Worm (Caenorhabditis elegans) whole organism, early embryonic: Measurements from ENCODE around the gene W04H10.6.

ENCODE experiments used
- ceh-36 ChIP-seq: sonication (generic microtip); optimal IDR thresholded peaks from 2 replicates; lab custom pipeline; 2016; ENCODE audit warnings: missing genetic modification characterization, inconsistent platforms, missing compliant biosample characterization
- flt-1 ChIP-seq: fragments of 200-800 bp; sonication (Bioruptor generic); IDR thresholded peaks from 2 replicates; pipeline ENCODE4 v1.3.6; 2022; ENCODE audit warnings: missing genetic modification characterization, missing compliant biosample characterization

- TF ChIP-seq ceh-36 (tag; lab: Kevin White, UChicago) (no peak), flt-1 (no peak)
Measured at ce11 chrII:624443-624842, 16.2 kb upstream of the W04H10.6 start, which contains the start of gene T04B8.5.
